Worm (Caenorhabditis elegans) whole organism, midembryonic: Measurements from ENCODE around the gene sup-9.

ENCODE experiments used
- cog-1 ChIP-seq: sonication (generic microtip); optimal IDR thresholded peaks from 2 replicates; lab custom pipeline; 2016; ENCODE audit warnings: missing genetic modification characterization, missing compliant biosample characterization
- flt-1 ChIP-seq: fragments of 200-800 bp; sonication (Bioruptor generic); IDR thresholded peaks from 2 replicates; pipeline ENCODE4 v1.3.6; 2022; ENCODE audit warnings: missing genetic modification characterization, missing compliant biosample characterization
- med-1 ChIP-seq: sonication (generic microtip); optimal IDR thresholded peaks from 2 replicates; lab custom pipeline; 2017; ENCODE audit warnings: missing genetic modification characterization, mild to moderate bottlenecking, missing compliant biosample characterization, antibody characterized with exemption, missing genetic modification reagents; ENCODE audit not compliant: insufficient read depth
- ztf-23 ChIP-seq: fragments of 200-800 bp; sonication (Bioruptor generic); IDR thresholded peaks from 2 replicates; pipeline ENCODE4 v1.3.6; 2022; ENCODE audit warnings: missing genetic modification reagents, missing genetic modification characterization, missing compliant biosample characterization
- ztf-29 ChIP-seq: fragments of 200-800 bp; sonication (Bioruptor generic); IDR thresholded peaks from 2 replicates; pipeline ENCODE4 v1.3.6; 2022; ENCODE audit warnings: missing genetic modification reagents, missing genetic modification characterization, missing compliant biosample characterization

DNA sequence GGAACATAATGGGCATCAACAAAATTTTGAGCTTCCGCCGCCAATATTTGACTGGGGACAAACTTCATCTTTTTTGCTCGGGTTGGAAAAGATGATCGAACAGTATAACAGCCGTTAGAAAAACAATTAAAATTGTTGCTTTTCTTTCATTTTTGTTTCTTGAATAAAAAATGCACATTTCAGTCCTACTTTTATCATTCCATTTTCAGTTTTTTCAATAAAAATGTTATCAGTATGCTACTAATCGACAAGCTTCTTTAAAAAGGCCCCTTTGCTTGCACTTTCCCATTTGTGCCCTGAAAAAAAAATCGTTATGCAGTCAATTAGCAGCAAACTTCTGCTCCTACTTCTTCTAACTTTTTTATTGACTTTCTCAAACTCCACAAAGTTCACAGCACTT is 45.0 kb downstream of the sup-9 start, which contains the start of gene F22E5.7:
- TF ChIP-seq flt-1 (GFP tag; lab: Robert Waterston, UW) (no peak), ztf-29 (no peak), med-1 (GFP tag; lab: Kevin White, UChicago) (no peak), ztf-23 (GFP tag; lab: Robert Waterston, UW) (no peak), cog-1 (tag; lab: Kevin White, UChicago) (no peak)
